Worm (Caenorhabditis elegans): ENCODE data around the gene srt-30.

ce11 chrV:3776946-3777345 is 23.3 kb downstream of the srt-30 start:
- no peak for TF ChIP-seq dao-5 (tag; optimal IDR thresholded peaks at IDR 0.05)
- no peak for TF ChIP-seq him-1 (tag; optimal IDR thresholded peaks at IDR 0.05)

Measured in whole organism, L4/young adult.